Worm (Caenorhabditis elegans) whole organism, L2 larva: ENCODE results near the gene F59B10.6.
"Not testable (repeated sequence)": the region's sequence is repeated elsewhere in the genome, so short reads cannot be mapped to it uniquely, and the experiment has no call there.

Experiments
- C34F6.9 ChIP-seq: fragments of 150-350 bp; optimal IDR thresholded peaks from 2 replicates; lab custom pipeline; 2014; ENCODE audit warnings: missing biosample characterization, missing genetic modification characterization
- R02D3.7 ChIP-seq: fragments of 150-350 bp; optimal IDR thresholded peaks from 2 replicates; lab custom pipeline; 2014; ENCODE audit warnings: missing biosample characterization, missing genetic modification characterization
- Y55F3AM.14 ChIP-seq: fragments of 200-800 bp; sonication (Bioruptor generic); optimal IDR thresholded peaks from 2 replicates; lab custom pipeline; 2018; ENCODE audit warnings: mild to moderate bottlenecking, missing genetic modification characterization, missing compliant biosample characterization
- ZK546.5 ChIP-seq: sonication (generic microtip); optimal IDR thresholded peaks from 2 replicates; lab custom pipeline; 2017; ENCODE audit warnings: missing biosample characterization, missing genetic modification characterization
- aly-2 ChIP-seq: fragments of 150-350 bp; optimal IDR thresholded peaks from 2 replicates; lab custom pipeline; 2014; ENCODE audit warnings: missing biosample characterization, missing genetic modification characterization
- ama-1 ChIP-seq: fragments of 150-350 bp; optimal IDR thresholded peaks from 2 replicates; lab custom pipeline; 2018; ENCODE audit warnings: inconsistent platforms
- blmp-1 ChIP-seq: sonication (generic microtip); optimal IDR thresholded peaks from 2 replicates; lab custom pipeline; 2017; ENCODE audit warnings: missing genetic modification characterization, mild to moderate bottlenecking, missing compliant biosample characterization, antibody characterized with exemption, moderate library complexity; ENCODE audit not compliant: insufficient read depth
- ceh-16 ChIP-seq: fragments of 150-350 bp; optimal IDR thresholded peaks from 2 replicates; lab custom pipeline; 2014; ENCODE audit warnings: missing biosample characterization, missing genetic modification characterization
- ceh-82 ChIP-seq: fragments of 150-350 bp; optimal IDR thresholded peaks from 2 replicates; lab custom pipeline; 2014; ENCODE audit warnings: missing biosample characterization, missing genetic modification characterization
- crh-2 ChIP-seq: sonication (generic microtip); optimal IDR thresholded peaks from 2 replicates; lab custom pipeline; 2017; ENCODE audit warnings: missing biosample characterization, missing genetic modification characterization
- dmd-4 ChIP-seq: sonication (generic microtip); optimal IDR thresholded peaks from 2 replicates; lab custom pipeline; 2017; ENCODE audit warnings: missing biosample characterization, missing genetic modification characterization
- egl-27 ChIP-seq: sonication (generic microtip); optimal IDR thresholded peaks from 3 replicates; lab custom pipeline; 2017; ENCODE audit warnings: missing biosample characterization, missing genetic modification reagents, missing genetic modification characterization
- fos-1 ChIP-seq: fragments of 150-350 bp; optimal IDR thresholded peaks from 2 replicates; lab custom pipeline; 2014; ENCODE audit warnings: missing biosample characterization, missing genetic modification characterization
- gmeb-1 ChIP-seq: fragments of 150-350 bp; optimal IDR thresholded peaks from 2 replicates; lab custom pipeline; 2014; ENCODE audit warnings: missing biosample characterization, missing genetic modification characterization
- lin-11 ChIP-seq: fragments of 150-350 bp; sonication (generic microtip); optimal IDR thresholded peaks from 2 replicates; lab custom pipeline; 2014; ENCODE audit warnings: missing biosample characterization, missing genetic modification characterization, inconsistent platforms, mixed read lengths
- lin-13 ChIP-seq: fragments of 150-350 bp; optimal IDR thresholded peaks from 2 replicates; lab custom pipeline; 2014; ENCODE audit warnings: missing biosample characterization, missing genetic modification reagents, missing genetic modification characterization
- lin-39 ChIP-seq: fragments of 150-350 bp; optimal IDR thresholded peaks from 2 replicates; lab custom pipeline; 2014; ENCODE audit warnings: missing biosample characterization, missing genetic modification reagents, missing genetic modification characterization
- mbf-1 ChIP-seq: sonication (generic microtip); optimal IDR thresholded peaks from 2 replicates; lab custom pipeline; 2017; ENCODE audit warnings: missing biosample characterization, missing genetic modification characterization
- mdl-1 ChIP-seq, 2 experiments: fragments of 150-350 bp in 1 of 2; sonication (generic microtip) in 1 of 2; optimal IDR thresholded peaks; 2 replicates each; lab custom pipeline; 2017; ENCODE audit warnings: missing biosample characterization in 2 of 2, missing genetic modification characterization in 2 of 2
- nhr-11 ChIP-seq: fragments of 150-350 bp; optimal IDR thresholded peaks from 2 replicates; lab custom pipeline; 2014; ENCODE audit warnings: missing biosample characterization, missing genetic modification characterization
- nhr-129 ChIP-seq: fragments of 150-350 bp; optimal IDR thresholded peaks from 2 replicates; lab custom pipeline; 2014; ENCODE audit warnings: missing biosample characterization, missing genetic modification characterization
- nhr-23 ChIP-seq: fragments of 150-350 bp; optimal IDR thresholded peaks from 2 replicates; lab custom pipeline; 2014; ENCODE audit warnings: missing biosample characterization, missing genetic modification reagents, missing genetic modification characterization
- nhr-25 ChIP-seq: fragments of 150-350 bp; sonication (generic microtip); optimal IDR thresholded peaks from 3 replicates; lab custom pipeline; 2014; ENCODE audit warnings: missing biosample characterization, missing genetic modification characterization
- nhr-6 ChIP-seq: fragments of 150-350 bp; optimal IDR thresholded peaks from 2 replicates; lab custom pipeline; 2014; ENCODE audit warnings: missing biosample characterization, missing genetic modification characterization
- nhr-77 ChIP-seq: fragments of 150-350 bp; optimal IDR thresholded peaks from 2 replicates; lab custom pipeline; 2014; ENCODE audit warnings: missing biosample characterization, missing genetic modification characterization
- sem-4 ChIP-seq: fragments of 150-350 bp; optimal IDR thresholded peaks from 2 replicates; lab custom pipeline; 2014; ENCODE audit warnings: missing biosample characterization, missing genetic modification reagents, missing genetic modification characterization
- sma-3 ChIP-seq: sonication (generic microtip); optimal IDR thresholded peaks from 2 replicates; lab custom pipeline; 2016; ENCODE audit warnings: missing genetic modification reagents, missing genetic modification characterization, missing compliant biosample characterization
- sma-9 ChIP-seq, 2 experiments: fragments of 150-350 bp in 1 of 2; sonication (generic microtip) in 1 of 2; optimal IDR thresholded peaks; 2 replicates each; lab custom pipeline; 2014 to 2016; ENCODE audit warnings: missing genetic modification characterization in 2 of 2, mild to moderate bottlenecking in 1 of 2, missing biosample characterization in 1 of 2, missing compliant biosample characterization in 1 of 2, missing genetic modification reagents in 1 of 2, moderate library complexity in 1 of 2
- snpc-4 ChIP-seq: fragments of 150-350 bp; optimal IDR thresholded peaks from 2 replicates; lab custom pipeline; 2014; ENCODE audit warnings: missing biosample characterization, missing genetic modification characterization
- unc-39 ChIP-seq: fragments of 150-350 bp; optimal IDR thresholded peaks from 2 replicates; lab custom pipeline; 2014; ENCODE audit warnings: missing biosample characterization, missing genetic modification characterization
- unc-62 ChIP-seq: fragments of 150-350 bp; optimal IDR thresholded peaks from 2 replicates; lab custom pipeline; 2014; ENCODE audit warnings: missing biosample characterization, missing genetic modification reagents, missing genetic modification characterization
- zag-1 ChIP-seq: fragments of 150-350 bp; optimal IDR thresholded peaks from 2 replicates; lab custom pipeline; 2014; ENCODE audit warnings: missing biosample characterization, missing genetic modification characterization
- ztf-1 ChIP-seq: fragments of 200-800 bp; sonication (Bioruptor generic); conservative IDR thresholded peaks from 2 replicates; pipeline ENCODE4 v1.3.6; 2022; ENCODE audit warnings: missing genetic modification characterization, missing compliant biosample characterization
- ztf-4 ChIP-seq: fragments of 150-350 bp; optimal IDR thresholded peaks from 2 replicates; lab custom pipeline; 2014; ENCODE audit warnings: missing biosample characterization, missing genetic modification characterization

The F59B10.6 gene

DNA sequence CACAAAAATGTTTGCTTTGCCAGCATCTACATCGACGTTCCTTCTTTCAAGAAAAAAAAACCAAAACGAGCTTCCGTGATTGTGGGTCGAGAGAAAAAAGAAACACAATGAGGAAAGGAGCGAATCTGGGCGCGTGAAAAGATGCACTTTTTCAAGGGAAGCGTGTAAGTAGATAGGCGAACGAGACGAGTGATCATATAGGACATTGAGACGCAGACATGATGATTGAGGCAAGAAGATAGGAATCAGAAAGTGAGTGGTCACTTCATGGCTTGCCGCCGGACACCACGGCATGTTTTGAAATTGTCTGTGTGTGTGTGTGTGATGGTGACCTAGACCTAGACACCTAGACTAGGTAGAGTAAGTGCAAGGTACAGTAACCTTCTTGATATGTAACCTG is 22.7 kb downstream of the F59B10.6 start (continued):
- TF ChIP-seq ama-1 (lab: Kevin White, UChicago) (no peak), egl-27 (tag; lab: Kevin White, UChicago) (peak; percentile 38)

DNA sequence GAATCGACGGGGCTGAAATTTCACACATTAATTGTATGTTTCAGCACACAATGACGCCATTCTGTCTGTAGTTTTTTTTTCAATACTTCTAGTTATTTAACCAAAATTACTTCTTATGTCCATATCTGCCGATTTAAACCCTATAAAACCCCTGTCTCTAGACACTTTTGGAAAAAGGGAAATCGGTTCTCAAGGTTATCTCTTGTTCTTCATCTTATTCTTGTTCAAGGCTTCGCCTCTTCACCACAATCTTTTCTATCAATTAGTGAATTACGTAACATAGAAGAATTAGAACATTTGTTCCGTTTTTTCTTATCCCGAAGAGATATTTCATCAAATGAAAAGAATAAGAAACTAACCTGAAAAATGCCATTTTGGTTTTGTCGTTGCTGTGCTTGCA is 23.6 kb downstream of the F59B10.6 start:
- TF ChIP-seq C34F6.9 (no peak), ceh-16 (tag; lab: Kevin White, UChicago) (peak; percentile 32), ama-1 (lab: Kevin White, UChicago) (no peak), mbf-1 (tag; lab: Kevin White, UChicago) (no peak), lin-39 (tag; lab: Kevin White, UChicago) (no peak), ZK546.5 (no peak), lin-11 (no peak), fos-1 (tag; lab: Kevin White, UChicago) (no peak), mdl-1 (tag; optimal IDR thresholded peaks at IDR 0.05; lab: Kevin White, UChicago) (no peak), ztf-4 (tag; lab: Kevin White, UChicago) (no peak), sma-9 (GFP tag; optimal IDR thresholded peaks at IDR 0.05; lab: Kevin White, UChicago) (peak; percentile 20), sma-9 (tag; optimal IDR thresholded peaks at IDR 0.05; lab: Kevin White, UChicago) (no peak), crh-2 (tag; lab: Kevin White, UChicago) (no peak), ztf-1 (GFP tag; lab: Robert Waterston, UW) (no peak), gmeb-1 (tag; lab: Kevin White, UChicago) (no peak), nhr-11 (no peak), unc-62 (GFP tag; lab: Kevin White, UChicago) (no peak), nhr-25 (tag; lab: Kevin White, UChicago) (peak; percentile 50), unc-39 (tag; lab: Kevin White, UChicago) (no peak), ceh-82 (tag; lab: Kevin White, UChicago) (no peak), dmd-4 (tag; lab: Kevin White, UChicago) (no peak), aly-2 (tag; lab: Kevin White, UChicago) (no peak), blmp-1 (tag; lab: Kevin White, UChicago) (peak; percentile 55), sma-3 (no peak), nhr-77 (tag; lab: Kevin White, UChicago) (no peak), zag-1 (no peak), lin-13 (GFP tag; lab: Kevin White, UChicago) (no peak), sem-4 (tag; lab: Kevin White, UChicago) (no peak), nhr-23 (tag; lab: Kevin White, UChicago) (no peak), R02D3.7 (tag; lab: Kevin White, UChicago) (no peak), nhr-129 (tag; lab: Kevin White, UChicago) (no peak)

DNA sequence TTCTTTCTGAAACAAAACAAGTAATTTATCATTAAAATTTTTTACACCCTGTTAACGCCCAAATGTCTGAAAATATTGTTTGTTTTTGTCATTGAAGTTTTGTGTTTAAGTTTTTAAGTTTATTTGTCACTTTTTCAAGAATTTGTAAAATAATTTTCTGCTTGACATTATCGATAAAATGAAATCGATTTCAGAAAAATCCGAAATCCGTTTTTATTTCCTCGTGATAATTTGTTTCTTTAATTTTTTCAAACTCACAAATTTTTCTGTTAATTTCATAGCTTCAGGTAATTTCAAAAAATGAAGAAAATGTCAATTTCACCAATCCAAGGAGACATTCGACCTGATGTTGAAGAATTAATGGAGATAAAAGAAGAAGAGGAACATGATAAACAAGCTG is 28.4 kb downstream of the F59B10.6 start, which contains the start of gene ZK666.12:
TSS of gene ZK666.12 (plus strand) at position 301 of the 400 bp plus-strand sequence.
- TF ChIP-seq crh-2 (tag; lab: Kevin White, UChicago) (no peak), ama-1 (lab: Kevin White, UChicago) (no peak), nhr-23 (tag; lab: Kevin White, UChicago) (no peak), nhr-6 (no peak)

DNA sequence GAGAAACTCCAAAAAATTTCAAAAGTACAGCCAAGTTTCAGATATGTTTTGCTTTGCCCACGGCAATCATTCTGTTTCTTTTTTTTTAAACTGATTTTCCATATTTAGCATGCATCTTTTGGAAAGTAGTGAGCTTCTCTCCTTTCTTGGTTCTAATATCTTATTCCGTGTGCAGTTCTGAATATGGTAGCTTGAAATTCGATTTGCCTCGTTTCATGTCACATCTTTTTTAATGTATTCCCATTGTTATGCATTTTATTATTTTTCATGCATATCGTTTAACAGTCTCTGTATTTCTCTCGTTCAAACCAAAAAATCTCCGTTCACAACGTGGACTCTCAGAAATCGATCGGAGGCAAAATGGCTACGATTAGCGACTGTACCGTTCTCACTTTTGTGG is 29.8 kb downstream of the F59B10.6 start, which contains the start of gene ZK666.14:
TSS of gene ZK666.14 (plus strand) at position 301 of the 400 bp plus-strand sequence.
- TF ChIP-seq Y55F3AM.14 (GFP tag; lab: Kevin White, UChicago) (no peak), snpc-4 (tag; lab: Kevin White, UChicago) (no peak), nhr-23 (tag; lab: Kevin White, UChicago) (no peak), lin-39 (tag; lab: Kevin White, UChicago) (no peak)

DNA sequence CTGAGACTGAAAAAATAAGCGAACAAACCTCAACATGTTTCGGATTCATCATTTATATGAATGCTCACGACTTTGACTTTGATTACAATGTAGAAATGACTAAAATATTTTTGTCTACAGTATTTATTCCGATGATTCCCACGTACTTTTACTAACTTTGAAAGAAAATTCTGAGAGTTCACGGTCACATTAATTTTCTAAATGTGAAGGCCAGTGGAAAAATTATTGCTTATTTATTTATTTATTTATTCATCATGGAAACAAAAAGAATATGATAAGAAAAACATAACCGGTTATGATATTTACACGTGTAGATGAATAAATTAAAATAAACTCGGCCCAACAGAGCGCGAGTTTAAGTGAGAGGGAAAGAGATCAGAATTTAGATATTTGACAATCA is 31.2 kb downstream of the F59B10.6 start, which contains the start of gene ZK666.8:
TSS of gene ZK666.8 (minus strand) at position 101 of the 400 bp plus-strand sequence.
- TF ChIP-seq gmeb-1 (tag; lab: Kevin White, UChicago); nhr-11; snpc-4 (tag; lab: Kevin White, UChicago): not testable (repeated sequence)
